Worm (Caenorhabditis elegans): ENCODE measurements around the gene Y76B12C.9.

The Y76B12C.9 gene

DNA sequence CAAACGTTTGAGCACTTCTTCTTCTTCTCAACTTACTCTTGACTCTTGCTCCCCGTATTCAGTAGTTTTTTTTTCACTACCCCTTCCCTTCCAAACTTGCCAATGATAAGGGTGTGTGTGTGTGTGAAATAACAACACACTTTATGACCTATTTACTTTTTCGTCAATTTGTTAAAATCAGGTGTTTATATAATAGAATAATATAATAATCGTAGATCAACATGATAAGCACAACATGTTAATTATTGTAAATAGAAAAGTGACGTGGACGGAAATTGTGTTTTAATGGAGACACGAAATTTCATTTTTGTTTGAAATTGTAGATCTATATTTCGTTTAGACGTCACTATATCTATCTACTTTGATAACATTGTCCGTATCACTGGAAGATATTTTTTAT is 43.5 kb upstream of the Y76B12C.9 start:
- no peak for TF ChIP-seq aha-1 (tag)
- no peak for TF ChIP-seq nhr-10 (tag; optimal IDR thresholded peaks at IDR 0.05)
- no peak for TF ChIP-seq php-3 (GFP tag; IDR thresholded peaks at IDR 0.05)
- TF ChIP-seq ceh-32 (tag; optimal IDR thresholded peaks at IDR 0.05; ENCODE audit: poor library complexity) = no peak
- no peak for TF ChIP-seq daf-16 (GFP tag; optimal IDR thresholded peaks at IDR 0.05)
- TF ChIP-seq daf-16 (tag; optimal IDR thresholded peaks at IDR 0.05) = peak; percentile 94
- TF ChIP-seq daf-19 (GFP tag; conservative IDR thresholded peaks at IDR 0.05) = no peak

DNA sequence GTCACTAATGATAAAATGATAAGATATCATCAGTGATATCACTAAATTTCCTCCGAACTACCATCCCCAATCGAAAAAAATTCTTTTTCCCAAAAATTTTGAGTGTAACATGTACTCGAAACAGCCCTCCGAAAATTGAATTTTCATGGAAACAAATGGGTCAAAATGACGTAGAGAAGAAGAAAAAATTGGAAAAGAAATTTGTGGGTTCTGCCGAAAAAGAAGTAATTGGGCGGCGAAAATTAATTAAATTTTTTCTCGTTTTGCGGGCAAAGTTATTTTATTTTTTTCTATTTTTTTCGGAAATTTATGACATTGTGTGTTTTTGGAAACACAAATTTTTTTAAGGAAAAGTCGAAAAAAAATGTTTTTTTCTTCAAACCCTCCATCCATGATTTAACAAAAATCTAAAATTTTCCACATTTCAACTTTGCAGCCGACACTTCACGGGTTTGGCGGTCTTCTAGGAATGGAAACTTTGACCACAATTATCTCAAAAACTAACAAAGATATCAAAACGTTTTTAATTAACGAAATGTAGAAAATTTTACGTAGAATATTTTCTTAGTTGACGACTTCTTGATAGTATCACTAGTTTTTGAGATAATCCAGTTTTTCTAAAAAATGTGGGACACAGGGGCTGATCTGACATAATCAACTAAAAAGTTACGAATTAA is 40.4 kb upstream of the Y76B12C.9 start:
- no peak for TF ChIP-seq nhr-111 (GFP tag; optimal IDR thresholded peaks at IDR 0.05)
- no peak for TF ChIP-seq nhr-48 (tag; optimal IDR thresholded peaks at IDR 0.05)
- TF ChIP-seq madf-9 (GFP tag; conservative IDR thresholded peaks at IDR 0.05) = no peak
- no peak for TF ChIP-seq nhr-10 (tag; optimal IDR thresholded peaks at IDR 0.05)
- TF ChIP-seq dmd-6 (GFP tag; IDR thresholded peaks at IDR 0.05) = no peak
- no peak for TF ChIP-seq dve-1 (tag; optimal IDR thresholded peaks at IDR 0.05; ENCODE audit: insufficient read depth)
- no peak for TF ChIP-seq ceh-44 (GFP tag; IDR thresholded peaks at IDR 0.05)
- no peak for TF ChIP-seq unc-39 (tag; optimal IDR thresholded peaks at IDR 0.05)
- no peak for TF ChIP-seq lin-1 (GFP tag; IDR thresholded peaks at IDR 0.05)
- no peak for TF ChIP-seq ceh-28 (tag; optimal IDR thresholded peaks at IDR 0.05)
- no peak for TF ChIP-seq nhr-11 (tag; optimal IDR thresholded peaks at IDR 0.05)
- TF ChIP-seq ztf-7 (tag; optimal IDR thresholded peaks at IDR 0.05) = no peak
- TF ChIP-seq aha-1 (tag) = no peak
- peak in 1 of 2 experiments; percentile 13 for TF ChIP-seq lsy-2 (tag; optimal IDR thresholded peaks at IDR 0.05)
- TF ChIP-seq ces-1 (GFP tag; optimal IDR thresholded peaks at IDR 0.05) = peak; percentile 66
- peak in 1 of 2 experiments; percentile 2 for TF ChIP-seq unc-62 (GFP tag; optimal IDR thresholded peaks at IDR 0.05 in 1 of 2)
- TF ChIP-seq unc-62 (tag; optimal IDR thresholded peaks at IDR 0.05) = no peak
- TF ChIP-seq ZK546.5 (tag; optimal IDR thresholded peaks at IDR 0.05) = no peak
- no peak for TF ChIP-seq Y5F2A.4 (GFP tag; optimal IDR thresholded peaks at IDR 0.05)

DNA sequence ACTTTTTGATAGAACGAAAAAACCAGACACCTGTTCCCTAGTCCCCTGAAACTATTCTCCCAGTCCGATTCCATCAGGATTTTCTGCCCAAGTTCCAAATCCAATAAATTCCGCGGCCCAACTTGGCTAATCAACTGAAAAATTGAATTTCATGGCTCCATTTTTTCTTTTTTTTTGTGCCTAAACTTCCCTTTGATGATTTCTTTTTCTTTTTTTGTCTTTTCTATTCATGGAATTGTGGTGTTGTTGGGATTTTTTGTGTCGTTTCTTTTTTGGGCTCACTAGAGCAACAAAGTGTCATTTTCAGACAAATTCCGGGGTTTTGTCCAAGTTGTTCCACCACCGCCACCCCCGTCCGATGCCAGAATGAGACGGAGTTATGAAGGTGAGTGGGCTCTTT is 29.0 kb upstream of the Y76B12C.9 start, which contains the start of gene arrd-26:
Gene arrd-26, plus strand, starts transcription at position 301 of the 400 bp plus-strand sequence.
- TF ChIP-seq zip-2 (tag; optimal IDR thresholded peaks at IDR 0.05) (no peak), nhr-11 (tag; optimal IDR thresholded peaks at IDR 0.05) (no peak), unc-62 (GFP tag; optimal IDR thresholded peaks at IDR 0.05 in 1 of 2) (no peak), unc-62 (tag; optimal IDR thresholded peaks at IDR 0.05) (no peak), F26F4.8 (GFP tag; conservative IDR thresholded peaks at IDR 0.05) (no peak), spr-1 (tag; optimal IDR thresholded peaks at IDR 0.05) (no peak), snpc-4 (tag; optimal IDR thresholded peaks at IDR 0.05) (no peak), ces-1 (GFP tag; optimal IDR thresholded peaks at IDR 0.05) (no peak), lin-1 (GFP tag; IDR thresholded peaks at IDR 0.05) (no peak), madf-5 (GFP tag; IDR thresholded peaks at IDR 0.05) (no peak), dmd-9 (GFP tag; IDR thresholded peaks at IDR 0.05) (no peak), arid-1 (GFP tag; conservative IDR thresholded peaks at IDR 0.05) (no peak), nhr-76 (tag; optimal IDR thresholded peaks at IDR 0.05) (no peak), nhr-25 (tag; optimal IDR thresholded peaks at IDR 0.05; ENCODE audit: borderline replicate concordance, insufficient read depth) (no peak), duxl-1 (tag; optimal IDR thresholded peaks at IDR 0.05; ENCODE audit: poor library complexity) (no peak)

DNA sequence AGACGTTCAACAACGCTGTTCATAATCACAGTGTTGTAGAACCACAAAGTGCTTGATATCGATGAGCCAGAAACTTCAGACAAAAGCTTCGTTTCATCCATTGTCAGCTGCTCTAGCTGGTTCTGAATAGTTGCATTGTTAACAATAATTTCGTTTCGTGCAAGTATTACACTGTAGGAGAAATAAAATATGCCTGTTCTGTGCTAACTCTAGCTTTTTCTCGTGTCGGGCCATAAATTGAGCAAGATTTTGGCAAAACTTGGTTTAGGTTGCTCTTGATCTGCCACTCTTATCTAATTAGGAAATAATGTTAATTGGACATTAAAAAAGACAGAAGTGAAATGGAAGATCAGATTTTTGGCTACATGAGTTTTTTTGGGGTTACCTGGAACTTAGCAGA is 22.1 kb upstream of the Y76B12C.9 start, which contains the start of gene R05C11.2:
Gene R05C11.2, minus strand, starts transcription at position 101 of the 400 bp plus-strand sequence.
- TF ChIP-seq lir-3 (tag; optimal IDR thresholded peaks at IDR 0.05) (no peak), unc-62 (GFP tag; optimal IDR thresholded peaks at IDR 0.05 in 1 of 2) (peak in 1 of 2 experiments; percentile 15), unc-62 (tag; optimal IDR thresholded peaks at IDR 0.05) (no peak)

Data from whole organism, L4 larva.